Worm (Caenorhabditis elegans): ENCODE results near the gene hyl-2.

hyl-2 gene

DNA sequence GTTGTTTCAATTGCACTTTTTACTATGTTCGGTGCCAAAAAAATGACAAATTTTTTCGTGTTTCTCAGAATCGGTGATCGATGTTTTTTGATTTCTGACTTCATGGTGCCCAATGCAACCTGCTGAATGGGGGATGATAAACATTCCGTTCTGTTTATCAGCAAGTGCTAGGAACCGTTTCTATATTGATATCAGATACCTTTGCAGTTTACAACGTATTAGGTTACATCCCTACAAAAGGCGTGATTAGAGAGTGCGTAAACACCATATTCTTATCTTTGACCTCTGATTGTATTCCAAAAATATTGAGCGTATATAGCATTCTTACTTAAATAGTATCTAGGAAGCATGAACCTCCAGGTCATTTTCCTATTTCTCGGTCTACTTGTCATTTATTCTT lies 33.5 kb upstream of the hyl-2 start, which contains the start of gene aman-1:
TSS of gene aman-1 (plus strand) at position 344 of the 400 bp plus-strand sequence.
- TF ChIP-seq nfya-2 (GFP tag; IDR thresholded peaks at IDR 0.05): no peak
- TF ChIP-seq attf-3 (GFP tag; conservative IDR thresholded peaks at IDR 0.05): no peak
- TF ChIP-seq mcd-1 (GFP tag; IDR thresholded peaks at IDR 0.05): no peak
- TF ChIP-seq bed-1 (GFP tag; IDR thresholded peaks at IDR 0.05): no peak
- no peak for TF ChIP-seq hmg-1.2 (GFP tag; IDR thresholded peaks at IDR 0.05)
- no peak for TF ChIP-seq attf-5 (GFP tag; optimal IDR thresholded peaks at IDR 0.05)
- TF ChIP-seq F39B2.1 (GFP tag; IDR thresholded peaks at IDR 0.05): no peak
- no peak for TF ChIP-seq nhr-80 (tag; optimal IDR thresholded peaks at IDR 0.05)
- no peak for TF ChIP-seq tlf-1 (GFP tag; optimal IDR thresholded peaks at IDR 0.05)
- no peak for TF ChIP-seq K11D2.4 (GFP tag; IDR thresholded peaks at IDR 0.05)
- no peak for TF ChIP-seq Y79H2A.3 (GFP tag; conservative IDR thresholded peaks at IDR 0.05)
- no peak for TF ChIP-seq T07F8.4 (tag; optimal IDR thresholded peaks at IDR 0.05)
- no peak for TF ChIP-seq unc-62 (GFP tag; optimal IDR thresholded peaks at IDR 0.05)
- no peak for TF ChIP-seq F57C9.4 (tag; optimal IDR thresholded peaks at IDR 0.05)
- no peak for TF ChIP-seq efl-1 (GFP tag; optimal IDR thresholded peaks at IDR 0.05)
- no peak for TF ChIP-seq ceh-100 (GFP tag; IDR thresholded peaks at IDR 0.05)
- TF ChIP-seq Y95B8A.8 (GFP tag; IDR thresholded peaks at IDR 0.05): no peak
- TF ChIP-seq hlh-12 (tag; optimal IDR thresholded peaks at IDR 0.05): no peak

DNA sequence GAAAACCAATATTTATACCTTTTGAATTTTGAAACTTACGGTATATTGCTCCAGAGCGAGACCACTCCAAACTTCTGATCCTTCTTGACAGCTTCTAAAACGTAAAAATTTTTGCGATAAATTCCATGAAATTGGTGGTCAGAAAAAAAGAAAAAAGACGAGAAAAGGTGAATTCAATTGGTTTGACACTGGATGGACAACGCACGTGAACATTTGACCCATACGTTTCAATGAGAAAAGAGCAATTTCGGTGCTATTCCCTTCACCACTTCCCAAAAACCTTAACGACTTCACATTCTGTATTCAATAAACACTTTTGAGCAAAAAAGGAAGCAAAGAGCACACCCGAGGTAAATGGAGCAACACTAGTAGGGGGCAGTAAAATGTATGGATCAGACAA lies 28.1 kb upstream of the hyl-2 start, which contains the start of gene acc-3:
TSS of gene acc-3 (minus strand) at position 101 of the 400 bp plus-strand sequence.
- TF ChIP-seq T07F8.4 (tag; optimal IDR thresholded peaks at IDR 0.05) (no peak), madf-6 (GFP tag; IDR thresholded peaks at IDR 0.05) (no peak), B0261.1 (tag; optimal IDR thresholded peaks at IDR 0.05) (no peak), F37B4.10 (GFP tag; IDR thresholded peaks at IDR 0.05) (no peak), madf-3 (GFP tag; IDR thresholded peaks at IDR 0.05) (no peak), mxl-1 (tag; optimal IDR thresholded peaks at IDR 0.05) (no peak), lin-40 (tag; optimal IDR thresholded peaks at IDR 0.05) (no peak)

DNA sequence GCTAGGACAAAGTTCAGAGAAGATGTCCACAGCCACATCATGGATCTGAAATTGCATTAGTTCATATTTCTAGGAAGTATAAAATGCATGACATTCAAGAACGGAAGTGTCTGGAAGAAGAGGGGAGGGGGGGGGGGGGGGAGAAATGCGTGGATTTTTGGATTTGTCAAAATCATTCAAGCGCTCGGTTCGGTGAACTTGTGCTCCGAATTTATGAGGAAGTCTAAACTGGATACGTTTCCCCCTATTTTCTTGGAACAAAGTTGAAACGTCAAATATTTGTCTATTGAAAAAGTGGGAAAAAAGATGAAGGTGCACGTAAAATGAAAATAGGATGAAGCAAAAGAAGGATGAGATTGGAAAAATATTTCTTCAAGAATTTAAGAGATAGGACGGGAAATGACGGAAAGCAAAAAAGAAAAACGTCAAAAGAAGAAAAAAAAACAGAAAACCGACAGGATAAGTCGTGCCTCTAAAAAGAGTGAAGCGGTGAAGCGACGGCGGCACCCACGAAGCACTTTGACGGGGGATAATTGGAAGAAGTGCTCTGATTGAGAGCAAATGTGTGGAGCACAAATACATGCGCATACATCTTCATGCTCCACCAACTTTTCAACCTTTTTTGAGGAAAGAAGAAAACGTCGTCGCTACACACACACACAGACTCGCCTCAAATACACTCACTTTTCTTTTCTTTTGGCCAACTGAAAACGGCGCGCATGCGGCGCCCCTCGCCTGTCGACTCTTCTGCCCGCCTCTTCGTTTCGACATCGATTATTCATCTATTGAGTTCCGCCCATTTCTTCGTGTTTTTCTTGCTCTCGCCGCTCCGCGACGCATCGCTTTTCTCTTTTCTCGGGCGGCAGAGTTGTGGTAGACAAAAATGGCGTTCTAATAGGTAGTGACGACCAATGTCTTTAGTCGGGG lies 21.6 kb upstream of the hyl-2 start, which contains the start of gene F55D10.4:
TSS of gene F55D10.4 (minus strand) at position 51 of the 927 bp plus-strand sequence.
- TF ChIP-seq K12H6.12 (tag; optimal IDR thresholded peaks at IDR 0.05): peak; percentile 3
- TF ChIP-seq B0019.2 (GFP tag; conservative IDR thresholded peaks at IDR 0.05): no peak

DNA sequence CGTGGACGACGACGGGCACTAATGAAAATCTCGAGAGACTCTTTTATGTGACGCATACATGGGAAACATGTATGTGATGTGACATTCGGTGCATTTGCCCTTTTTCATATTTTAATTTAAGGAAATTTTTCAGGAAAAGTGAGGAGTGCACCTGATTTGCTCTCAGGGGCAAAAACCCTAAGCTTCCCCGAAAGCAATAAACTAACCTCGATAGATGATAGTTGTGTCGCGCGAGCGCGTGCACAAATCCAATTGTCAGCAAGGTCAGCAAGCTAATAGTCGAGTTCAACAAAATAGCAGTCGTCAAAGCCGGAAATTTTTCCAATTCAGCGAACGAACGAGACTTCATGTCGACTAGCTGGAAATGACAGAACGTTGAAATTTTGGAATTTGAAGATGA lies 18.9 kb upstream of the hyl-2 start:
- TF ChIP-seq madf-8 (GFP tag; conservative IDR thresholded peaks at IDR 0.05): no peak
- no peak for TF ChIP-seq hlh-26 (GFP tag; conservative IDR thresholded peaks at IDR 0.05)
- TF ChIP-seq T26A5.8 (tag; optimal IDR thresholded peaks at IDR 0.05): no peak
- no peak for TF ChIP-seq mes-4 (tag; optimal IDR thresholded peaks at IDR 0.05)
- TF ChIP-seq snpc-3.4 (tag; optimal IDR thresholded peaks at IDR 0.05): no peak
- TF ChIP-seq attf-5 (GFP tag; optimal IDR thresholded peaks at IDR 0.05): no peak
- no peak for TF ChIP-seq dpl-1 (GFP tag; optimal IDR thresholded peaks at IDR 0.05)
- no peak for TF ChIP-seq nfya-1 (tag; optimal IDR thresholded peaks at IDR 0.05; ENCODE audit: borderline replicate concordance, insufficient read depth)
- no peak for TF ChIP-seq cebp-2 (GFP tag; IDR thresholded peaks at IDR 0.05)
- no peak for TF ChIP-seq efl-1 (GFP tag; optimal IDR thresholded peaks at IDR 0.05)
- no peak for TF ChIP-seq attf-3 (GFP tag; conservative IDR thresholded peaks at IDR 0.05)
